Fruit fly (Drosophila melanogaster) whole organism, wandering third instar larva: ENCODE data around the gene CG8765.

Source experiments
- Abd-B ChIP-seq: fragments of >200 bp; optimal IDR thresholded peaks from 2 replicates; lab custom pipeline; 2017; ENCODE audit warnings: missing biosample characterization, missing genetic modification characterization
- GATAd ChIP-seq: sonication (Bioruptor generic); optimal IDR thresholded peaks from 2 replicates; lab custom pipeline; 2016; ENCODE audit warnings: missing biosample characterization, missing genetic modification characterization
- Hr83 ChIP-seq: fragments of 200-300 bp; sonication (Bioruptor generic); optimal IDR thresholded peaks from 2 replicates; lab custom pipeline; 2016; ENCODE audit warnings: missing biosample characterization, mild to moderate bottlenecking, missing genetic modification characterization, moderate library complexity; ENCODE audit not compliant: poor library complexity, severe bottlenecking
- Jra ChIP-seq: sonication (Bioruptor generic); optimal IDR thresholded peaks from 2 replicates; lab custom pipeline; 2016; ENCODE audit warnings: missing biosample characterization, missing genetic modification characterization
- Myc ChIP-seq: fragments of >200 bp; optimal IDR thresholded peaks from 2 replicates; lab custom pipeline; 2017
- N ChIP-seq: fragments of >200 bp; optimal IDR thresholded peaks from 2 replicates; lab custom pipeline; 2018; ENCODE audit warnings: missing biosample characterization, missing external identifiers, missing genetic modification characterization
- brk ChIP-seq: fragments of 200-800 bp; sonication (Bioruptor generic); optimal IDR thresholded peaks from 2 replicates; lab custom pipeline; 2016; ENCODE audit warnings: missing biosample characterization, mild to moderate bottlenecking, missing genetic modification characterization
- dl ChIP-seq, 2 experiments: fragments of 175-275, 200-275 bp in 1 of 2; fragments of 200-275 bp in 1 of 2; sonication (Bioruptor generic); optimal IDR thresholded peaks; lab custom pipeline; 2018; ENCODE audit warnings: mild to moderate bottlenecking in 2 of 2, missing biosample characterization in 2 of 2, missing genetic modification characterization in 2 of 2, moderate library complexity in 2 of 2; ENCODE audit not compliant: partially characterized antibody in 2 of 2, insufficient read depth in 1 of 2
- ey ChIP-seq: fragments of 200-800 bp; sonication (Bioruptor generic); optimal IDR thresholded peaks from 2 replicates; lab custom pipeline; 2016; ENCODE audit warnings: missing biosample characterization, missing genetic modification characterization
- h ChIP-seq: fragments of 200-800 bp; sonication (Bioruptor generic); optimal IDR thresholded peaks from 3 replicates; lab custom pipeline; 2016; ENCODE audit warnings: missing biosample characterization, mild to moderate bottlenecking, missing genetic modification characterization
- lola ChIP-seq: fragments of >200 bp; optimal IDR thresholded peaks from 2 replicates; lab custom pipeline; 2017; ENCODE audit warnings: missing biosample characterization, missing genetic modification characterization
- psq ChIP-seq: fragments of 200-800 bp; sonication (Bioruptor generic); optimal IDR thresholded peaks from 3 replicates; lab custom pipeline; 2017; ENCODE audit warnings: missing biosample characterization, mild to moderate bottlenecking, missing genetic modification characterization, moderate library complexity
- tai ChIP-seq: sonication (Bioruptor generic); optimal IDR thresholded peaks from 2 replicates; lab custom pipeline; 2016; ENCODE audit warnings: missing biosample characterization, missing genetic modification characterization

DNA sequence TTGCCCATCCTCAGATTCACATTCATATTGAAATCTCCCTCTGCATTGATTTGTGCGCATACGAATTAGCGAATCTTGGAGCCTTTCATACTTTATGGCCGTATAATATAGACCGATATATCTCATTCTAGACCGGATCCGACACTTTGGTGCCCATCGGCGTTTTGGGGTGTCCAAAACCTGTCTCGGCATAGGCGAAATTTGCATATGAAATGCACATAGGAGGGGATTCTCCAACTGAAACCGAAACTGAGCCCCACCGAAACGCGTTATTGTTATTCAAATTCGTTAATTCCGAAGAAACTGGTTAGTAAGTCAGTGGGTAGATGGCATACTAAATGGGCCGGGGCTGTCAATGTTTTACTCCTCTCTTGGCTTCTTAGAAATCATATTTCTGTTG is 13.3 kb upstream of the CG8765 start:
- TF ChIP-seq brk (GFP tag; lab: Kevin White, UChicago) (no peak), Abd-B (GFP tag; lab: Kevin White, UChicago) (no peak), Jra (GFP tag; lab: Kevin White, UChicago) (no peak), psq (GFP tag; lab: Kevin White, UChicago) (no peak), lola (GFP tag; lab: Kevin White, UChicago) (no peak), dl (GFP tag; optimal IDR thresholded peaks at IDR 0.05; lab: Kevin White, UChicago; ENCODE audit: insufficient read depth in 1 of 2, partially characterized antibody in 2 of 2) (no peak), GATAd (GFP tag; lab: Kevin White, UChicago) (no peak), Myc (lab: Kevin White, UChicago) (no peak), tai (GFP tag; lab: Kevin White, UChicago) (no peak), ey (GFP tag; lab: Kevin White, UChicago) (no peak), h (GFP tag; lab: Kevin White, UChicago) (no peak), N (GFP tag; lab: Kevin White, UChicago) (no peak), Hr83 (no peak)
